Fruit fly (Drosophila melanogaster): ENCODE data around the gene CG5280.

Gene CG5280

dm6 chr3L:8996173-8996767 is 6.2 kb upstream of the CG5280 start (continued):
- TF ChIP-seq GATAe (GFP tag; conservative IDR thresholded peaks at IDR 0.05) (no peak), CG4820 (GFP tag; optimal IDR thresholded peaks at IDR 0.05) (peak; percentile 30), Meics (GFP tag; optimal IDR thresholded peaks at IDR 0.05) (peak; percentile 44), CG6683 (GFP tag; optimal IDR thresholded peaks at IDR 0.05) (no peak), B-H2 (GFP tag; optimal IDR thresholded peaks at IDR 0.05) (no peak), cato (GFP tag; optimal IDR thresholded peaks at IDR 0.05; ENCODE audit: borderline replicate concordance) (peak; percentile 24), E2f2 (GFP tag; IDR thresholded peaks at IDR 0.05) (peak; percentile 22; the same call in 1 of the 2 replicates), Fer1 (GFP tag; optimal IDR thresholded peaks at IDR 0.05) (peak; percentile 18), CG17612 (GFP tag; IDR thresholded peaks at IDR 0.05) (peak; percentile 75), Dip3 (GFP tag; optimal IDR thresholded peaks at IDR 0.05) (peak; percentile 61), bcd (GFP tag; optimal IDR thresholded peaks at IDR 0.05) (peak; percentile 38), tna (GFP tag; IDR thresholded peaks at IDR 0.05; ENCODE audit: partially characterized antibody) (no peak), CG6854 (GFP tag; optimal IDR thresholded peaks at IDR 0.05) (no peak), ara (GFP tag; IDR thresholded peaks at IDR 0.05) (peak; percentile 80), dm (GFP tag; optimal IDR thresholded peaks at IDR 0.05) (peak; percentile 10), unc-4 (GFP tag; IDR thresholded peaks at IDR 0.05; ENCODE audit: partially characterized antibody) (no peak), tin (GFP tag; optimal IDR thresholded peaks at IDR 0.05) (peak; percentile 53), br (optimal IDR thresholded peaks at IDR 0.05) (no peak), CG10209 (GFP tag; optimal IDR thresholded peaks at IDR 0.05) (peak; percentile 34), Doc2 (GFP tag; IDR thresholded peaks at IDR 0.05) (peak; percentile 45; the same call in 1 of the 2 replicates), ranshi (GFP tag; IDR thresholded peaks at IDR 0.05) (peak; percentile 62; the same call in 1 of the 2 replicates), pho (GFP tag; optimal IDR thresholded peaks at IDR 0.05) (peak; percentile 52), kay (GFP tag; optimal IDR thresholded peaks at IDR 0.05) (no peak), CG3726 (GFP tag; IDR thresholded peaks at IDR 0.05) (0 out of 3 replicates have a peak, but pooled peaks have one; percentile 43), Mad (GFP tag; optimal IDR thresholded peaks at IDR 0.05) (peak; percentile 7), shn (GFP tag; optimal IDR thresholded peaks at IDR 0.05) (no peak), Fer2 (tag; optimal IDR thresholded peaks at IDR 0.05) (no peak), CG1024 (GFP tag; IDR thresholded peaks at IDR 0.05) (peak; percentile 53), CG1603 (tag; optimal IDR thresholded peaks at IDR 0.05) (peak; percentile 73), emc (GFP tag; optimal IDR thresholded peaks at IDR 0.05) (peak; percentile 25), fd102C (GFP tag; optimal IDR thresholded peaks at IDR 0.05) (no peak), CG1647 (GFP tag; optimal IDR thresholded peaks at IDR 0.05) (peak; percentile 48), sc (optimal IDR thresholded peaks at IDR 0.05) (no peak), sc (GFP tag; optimal IDR thresholded peaks at IDR 0.05) (peak; percentile 57), CG4282 (GFP tag; optimal IDR thresholded peaks at IDR 0.05) (no peak), CG17829 (tag; optimal IDR thresholded peaks at IDR 0.05) (peak; percentile 68), pum (GFP tag; optimal IDR thresholded peaks at IDR 0.05) (peak; percentile 54), CG2120 (GFP tag; optimal IDR thresholded peaks at IDR 0.05) (peak; percentile 72), ase (GFP tag; IDR thresholded peaks at IDR 0.05) (peak; percentile 57; the same call in 2 of the 3 replicates), CG18764 (GFP tag; optimal IDR thresholded peaks at IDR 0.05) (peak; percentile 9), org-1 (GFP tag; optimal IDR thresholded peaks at IDR 0.05) (no peak), Med (GFP tag) (peak; percentile 93), Ada2b (GFP tag; IDR thresholded peaks at IDR 0.05) (peak; percentile 67), CG11504 (tag; optimal IDR thresholded peaks at IDR 0.05) (no peak), croc (GFP tag; conservative IDR thresholded peaks at IDR 0.05) (peak; percentile 58), nau (GFP tag; optimal IDR thresholded peaks at IDR 0.05) (no peak), nmo (GFP tag; optimal IDR thresholded peaks at IDR 0.05) (peak; percentile 69), CG8765 (GFP tag; IDR thresholded peaks at IDR 0.05) (peak; percentile 63; the same call in 1 of the 2 replicates), p53 (GFP tag; optimal IDR thresholded peaks at IDR 0.05) (no peak), mld (GFP tag; IDR thresholded peaks at IDR 0.05; ENCODE audit: partially characterized antibody) (no peak), CG34224 (GFP tag; IDR thresholded peaks at IDR 0.05; ENCODE audit: partially characterized antibody) (no peak)
